Worm (Caenorhabditis elegans): Measurements from ENCODE around the gene C46A5.1.

The C46A5.1 gene

DNA sequence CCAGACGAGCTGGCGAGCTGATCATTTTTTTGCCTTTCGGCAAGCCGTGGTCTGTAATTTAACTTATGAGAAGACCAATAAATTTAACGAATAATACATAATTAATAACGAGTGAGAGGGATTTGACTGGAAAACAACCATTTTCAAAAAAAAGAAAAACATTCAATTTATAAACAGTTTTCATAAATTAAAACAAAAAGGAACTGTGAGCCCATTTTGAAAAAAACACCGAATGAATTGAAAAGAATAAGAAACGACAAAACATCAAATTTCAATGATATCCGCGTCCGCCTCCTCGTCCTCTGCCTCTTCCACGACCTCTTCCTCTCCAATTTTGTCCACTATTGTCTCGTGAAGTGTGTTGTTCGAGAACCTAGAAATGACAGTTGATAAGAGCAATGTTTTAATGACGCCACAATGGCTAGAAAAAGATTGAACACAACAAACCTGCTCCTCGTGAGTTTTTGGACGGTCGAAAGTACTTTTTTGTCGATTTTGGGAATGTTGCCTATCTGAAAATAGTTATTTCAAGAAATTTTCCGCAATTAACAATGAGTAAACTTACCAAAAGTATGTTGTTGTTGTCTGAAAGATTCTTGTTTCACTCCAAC, 20.2 kb downstream of the C46A5.1 start, which contains the start of gene tag-321:
Gene tag-321 (minus strand): TSS at position 51 of the 611 bp plus-strand sequence.
- TF ChIP-seq ztf-11 (tag; optimal IDR thresholded peaks at IDR 0.05): no peak
- no peak for TF ChIP-seq sox-4 (tag; optimal IDR thresholded peaks at IDR 0.05)
- no peak for TF ChIP-seq nhr-77 (tag; optimal IDR thresholded peaks at IDR 0.05)

DNA sequence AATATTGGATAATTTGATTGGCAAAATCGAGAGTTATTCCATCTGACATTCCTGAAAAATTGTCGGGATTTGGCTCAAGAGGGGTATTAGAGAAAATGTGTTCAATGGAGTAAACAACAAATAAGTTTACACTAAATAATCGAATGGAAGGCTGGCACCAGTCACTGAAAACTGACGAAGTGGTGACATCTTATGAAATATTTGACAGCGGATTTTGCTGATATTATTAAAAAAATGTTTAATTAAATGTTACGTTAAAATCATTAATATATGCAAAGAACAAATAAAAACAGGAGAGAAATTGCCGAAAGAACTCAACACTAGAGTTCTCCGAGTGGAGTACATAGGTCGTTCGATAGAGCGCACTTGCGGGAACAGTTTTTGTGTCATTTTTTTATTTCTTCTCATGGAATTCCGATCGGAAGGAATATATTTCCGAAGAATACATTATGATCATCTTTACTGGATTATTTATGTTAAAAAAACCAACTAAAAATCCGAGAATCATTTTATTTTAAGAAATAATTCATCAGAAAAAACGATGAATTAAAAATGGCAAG, 21.9 kb downstream of the C46A5.1 start, which contains the start of gene tag-322:
Gene tag-322 (minus strand): TSS at position 51 of the 560 bp plus-strand sequence.
- TF ChIP-seq nhr-20 (tag; optimal IDR thresholded peaks at IDR 0.05) (peak; percentile 76), mab-9 (GFP tag; IDR thresholded peaks at IDR 0.05) (no peak), lin-13 (GFP tag; optimal IDR thresholded peaks at IDR 0.05) (no peak), nhr-12 (tag; optimal IDR thresholded peaks at IDR 0.05) (no peak), hlh-4 (tag; optimal IDR thresholded peaks at IDR 0.05) (no peak), ama-1 (optimal IDR thresholded peaks at IDR 0.05) (peak; percentile 64), tlp-1 (tag; optimal IDR thresholded peaks at IDR 0.05) (no peak), elt-3 (tag; optimal IDR thresholded peaks at IDR 0.05) (no peak), C34B4.2 (tag; optimal IDR thresholded peaks at IDR 0.05) (no peak), nhr-47 (tag; optimal IDR thresholded peaks at IDR 0.05) (peak; percentile 80), pax-3 (tag; optimal IDR thresholded peaks at IDR 0.05) (no peak), skn-1 (tag; optimal IDR thresholded peaks at IDR 0.05) (peak; percentile 68), unc-30 (tag; optimal IDR thresholded peaks at IDR 0.05) (no peak), ztf-4 (tag; optimal IDR thresholded peaks at IDR 0.05) (no peak), dpl-1 (GFP tag; optimal IDR thresholded peaks at IDR 0.05) (peak; percentile 53 to 74 (median 72)), lir-3 (tag; optimal IDR thresholded peaks at IDR 0.05; ENCODE audit: poor library complexity) (peak; percentile 50), efl-1 (optimal IDR thresholded peaks at IDR 0.05) (peak; percentile 72 to 77), efl-1 (GFP tag; optimal IDR thresholded peaks at IDR 0.05 in 1 of 2) (peak; percentile 69 to 96), blmp-1 (tag; optimal IDR thresholded peaks at IDR 0.05) (peak; percentile 51), snu-23 (GFP tag; optimal IDR thresholded peaks at IDR 0.05) (peak; percentile 83), grh-1 (GFP tag; IDR thresholded peaks at IDR 0.05) (0 out of 2 replicates have a peak, but pooled peaks have one; percentile 11), nhr-84 (tag; optimal IDR thresholded peaks at IDR 0.05) (no peak), rnt-1 (tag; optimal IDR thresholded peaks at IDR 0.05) (peak; percentile 73), unc-130 (tag; optimal IDR thresholded peaks at IDR 0.05) (peak; percentile 20), ceh-82 (tag; optimal IDR thresholded peaks at IDR 0.05) (peak; percentile 52 to 59 (median 52)), nhr-77 (tag; optimal IDR thresholded peaks at IDR 0.05) (peak; percentile 31), dsc-1 (tag; optimal IDR thresholded peaks at IDR 0.05) (peak; percentile 75), aha-1 (tag; optimal IDR thresholded peaks at IDR 0.05) (no peak), ceh-8 (GFP tag; optimal IDR thresholded peaks at IDR 0.05) (no peak), fkh-10 (GFP tag; optimal IDR thresholded peaks at IDR 0.05) (no peak), jun-1 (tag; optimal IDR thresholded peaks at IDR 0.05) (no peak), zag-1 (tag; optimal IDR thresholded peaks at IDR 0.05) (no peak), lin-35 (GFP tag; optimal IDR thresholded peaks at IDR 0.05) (peak; percentile 67 to 77), isw-1 (GFP tag; IDR thresholded peaks at IDR 0.05) (peak; percentile 15; the same call in 1 of the 2 replicates), swsn-7 (tag; optimal IDR thresholded peaks at IDR 0.05) (peak; percentile 80), nhr-90 (tag; optimal IDR thresholded peaks at IDR 0.05; ENCODE audit: poor library complexity) (peak; percentile 60), C16A3.4 (tag; optimal IDR thresholded peaks at IDR 0.05) (peak; percentile 70), lin-15B (tag; optimal IDR thresholded peaks at IDR 0.05) (peak; percentile 76), sox-4 (tag; optimal IDR thresholded peaks at IDR 0.05) (peak; percentile 13), nhr-71 (tag; optimal IDR thresholded peaks at IDR 0.05) (peak; percentile 85), lin-14 (GFP tag; optimal IDR thresholded peaks at IDR 0.05) (peak; percentile 75), ceh-63 (GFP tag; optimal IDR thresholded peaks at IDR 0.05) (no peak), mdl-1 (tag; optimal IDR thresholded peaks at IDR 0.05) (peak in 1 of 2 experiments; percentile 32), irx-1 (tag; optimal IDR thresholded peaks at IDR 0.05) (no peak), xbp-1 (tag; optimal IDR thresholded peaks at IDR 0.05) (peak; percentile 79), nhr-85 (tag) (peak; percentile 83), egl-13 (tag; optimal IDR thresholded peaks at IDR 0.05) (peak; percentile 42), lsy-2 (tag; optimal IDR thresholded peaks at IDR 0.05) (peak; percentile 89 to 90)

Data from whole organism, L1 larva.